Worm (Caenorhabditis elegans): ENCODE results near the gene Y17D7B.3.

ce11 chrV:18748726-18749125 is 37.9 kb downstream of the Y17D7B.3 start, which contains the start of gene clec-252:
- no peak for TF ChIP-seq lin-35 (GFP tag; optimal IDR thresholded peaks at IDR 0.05)
- TF ChIP-seq ceh-40 (GFP tag; IDR thresholded peaks at IDR 0.05), result no peak
- no peak for TF ChIP-seq ekl-4 (GFP tag; IDR thresholded peaks at IDR 0.05)
- TF ChIP-seq K11D2.4 (GFP tag; IDR thresholded peaks at IDR 0.05), result no peak
- no peak for TF ChIP-seq lin-40 (tag; optimal IDR thresholded peaks at IDR 0.05)
- TF ChIP-seq F39B2.1 (GFP tag; IDR thresholded peaks at IDR 0.05), result no peak
- no peak for TF ChIP-seq unc-62 (GFP tag; optimal IDR thresholded peaks at IDR 0.05)
- TF ChIP-seq die-1 (tag; optimal IDR thresholded peaks at IDR 0.05), result no peak
- TF ChIP-seq bed-2 (GFP tag; IDR thresholded peaks at IDR 0.05), result no peak
- TF ChIP-seq ccch-3 (GFP tag; optimal IDR thresholded peaks at IDR 0.05), result no peak
- no peak for TF ChIP-seq sea-2 (GFP tag; IDR thresholded peaks at IDR 0.05)
- no peak for TF ChIP-seq ets-4 (GFP tag; optimal IDR thresholded peaks at IDR 0.05)
- TF ChIP-seq ztf-28 (GFP tag; IDR thresholded peaks at IDR 0.05), result no peak
